Fruit fly (Drosophila melanogaster) whole organism, embryonic: ENCODE measurements around the gene Cipc.

Source experiments
- CG11560 ChIP-seq: fragments of 200-800 bp; sonication (Bioruptor generic); IDR thresholded peaks from 3 replicates; pipeline ENCODE4 v1.3.6; 2022; ENCODE audit warnings: missing biosample characterization, missing genetic modification characterization
- CG17359 ChIP-seq: fragments of 200-800 bp; sonication (Bioruptor generic); optimal IDR thresholded peaks from 3 replicates; lab custom pipeline; 2018; ENCODE audit warnings: missing biosample characterization, mild to moderate bottlenecking, missing genetic modification characterization, moderate library complexity
- CG2120 ChIP-seq: fragments of 200-800 bp; sonication (Bioruptor generic); optimal IDR thresholded peaks from 3 replicates; lab custom pipeline; 2016; ENCODE audit warnings: missing biosample characterization, missing genetic modification characterization
- CG34376 ChIP-seq: fragments of 200-800 bp; sonication (Bioruptor generic); optimal IDR thresholded peaks from 2 replicates; lab custom pipeline; 2018; ENCODE audit warnings: missing biosample characterization, mild to moderate bottlenecking, missing genetic modification characterization
- CG6689 ChIP-seq: fragments of 200-800 bp; sonication (Bioruptor generic); IDR thresholded peaks from 2 replicates; pipeline ENCODE4 v1.3.6; 2022; ENCODE audit warnings: missing biosample characterization, missing genetic modification characterization
- Dp ChIP-seq: fragments of 200-800 bp; sonication (Bioruptor generic); optimal IDR thresholded peaks from 2 replicates; lab custom pipeline; 2018; ENCODE audit warnings: missing biosample characterization, mild to moderate bottlenecking, missing genetic modification characterization, moderate library complexity
- ato ChIP-seq: fragments of 200-800 bp; sonication (Bioruptor generic); IDR thresholded peaks from 2 replicates; pipeline ENCODE4 v1.3.6; 2022; ENCODE audit warnings: missing biosample characterization, missing genetic modification characterization; ENCODE audit not compliant: partially characterized antibody
- mld ChIP-seq: fragments of 200-800 bp; sonication (Bioruptor generic); IDR thresholded peaks from 3 replicates; pipeline ENCODE4 v1.3.6; 2022; ENCODE audit warnings: missing biosample characterization, missing genetic modification characterization; ENCODE audit not compliant: partially characterized antibody
- seq ChIP-seq: fragments of 200-800 bp; sonication (Bioruptor generic); IDR thresholded peaks from 2 replicates; pipeline ENCODE4 v1.3.6; 2022; ENCODE audit warnings: missing biosample characterization, missing genetic modification characterization
- trem ChIP-seq: fragments of 200-800 bp; optimal IDR thresholded peaks from 3 replicates; lab custom pipeline; 2019; ENCODE audit warnings: missing biosample characterization, mild to moderate bottlenecking, missing genetic modification characterization, moderate library complexity
- usp ChIP-seq: fragments of >200 bp; optimal IDR thresholded peaks from 2 replicates; lab custom pipeline; 2017; ENCODE audit warnings: missing biosample characterization, missing genetic modification characterization

DNA sequence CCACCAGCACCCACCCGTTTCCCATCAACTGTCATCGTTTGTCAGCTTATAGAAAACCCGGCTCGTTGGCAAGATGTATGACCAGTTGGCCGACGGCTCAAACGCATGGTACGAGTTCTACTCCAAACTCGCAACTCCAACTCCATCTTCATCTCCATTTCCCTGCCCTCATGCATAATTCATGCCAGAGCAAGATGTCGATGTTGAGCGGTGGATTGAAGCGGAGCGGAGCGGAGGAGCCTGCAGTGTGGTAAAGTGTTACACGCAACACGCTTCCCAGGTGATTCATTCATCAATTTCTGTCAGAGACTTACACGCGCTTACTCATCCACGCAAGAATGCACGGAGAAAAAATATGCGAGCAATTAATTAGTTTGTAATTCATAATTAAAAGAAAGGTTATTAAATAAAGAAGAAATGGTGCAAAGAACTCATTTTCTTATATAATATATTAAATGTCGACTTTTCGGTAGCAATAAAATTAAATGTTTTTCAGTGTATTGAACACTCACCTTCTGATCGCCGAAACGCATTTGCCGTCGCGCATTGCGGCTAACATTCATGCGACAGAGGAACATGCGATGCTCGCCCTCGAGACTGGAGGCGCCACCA lies 25.2 kb upstream of the Cipc start:
- TF ChIP-seq CG17359 (peak; percentile 61), CG34376 (GFP tag; lab: Kevin White, UChicago) (no peak), seq (GFP tag; lab: Robert Waterston, UW) (peak; percentile 55; the same call in 1 of the 2 replicates), ato (GFP tag; lab: Robert Waterston, UW) (no peak), Dp (GFP tag; lab: Kevin White, UChicago) (no peak), mld (no peak), trem (tag; lab: Kevin White, UChicago) (peak; percentile 56), CG11560 (0 out of 3 replicates have a peak, but pooled peaks have one; percentile 39), usp (no peak), CG2120 (no peak), CG6689 (GFP tag; lab: Robert Waterston, UW) (peak; percentile 46; the same call in 1 of the 2 replicates)
